Fruit fly (Drosophila melanogaster): Measurements from ENCODE around the gene CG31140.
A peak's percentile ranks its signal among the peaks of the same experiment; 100 is the strongest.

The CG31140 gene

dm6 chr3R:23933684-23934575, 29.1 kb upstream of the CG31140 start, which contains the start of gene CG5854 (continued):
- TF ChIP-seq MESR4 (GFP tag; optimal IDR thresholded peaks at IDR 0.05) (peak; percentile 86), otp (GFP tag; IDR thresholded peaks at IDR 0.05) (peak; percentile 89), chinmo (GFP tag; IDR thresholded peaks at IDR 0.05; ENCODE audit: partially characterized antibody) (peak; percentile 83; the same call in 1 of the 4 replicates), tio (GFP tag; optimal IDR thresholded peaks at IDR 0.05) (no peak), Dad (GFP tag; optimal IDR thresholded peaks at IDR 0.05) (peak; percentile 55), Dref (GFP tag; IDR thresholded peaks at IDR 0.05) (no peak), grau (tag; optimal IDR thresholded peaks at IDR 0.05) (peak; percentile 59), Ets65A (GFP tag) (peak; percentile 86), CG30020 (tag; optimal IDR thresholded peaks at IDR 0.05) (peak; percentile 5), h (optimal IDR thresholded peaks at IDR 0.05) (no peak), HmgZ (tag; optimal IDR thresholded peaks at IDR 0.05) (peak; percentile 52), CG18011 (GFP tag; optimal IDR thresholded peaks at IDR 0.05) (peak; percentile 39), CrebB (tag; optimal IDR thresholded peaks at IDR 0.05) (no peak), salm (tag; optimal IDR thresholded peaks at IDR 0.05) (peak; percentile 61), Awh (GFP tag; IDR thresholded peaks at IDR 0.05) (peak; percentile 92), dan (GFP tag; IDR thresholded peaks at IDR 0.05) (no peak), vfl (GFP tag; optimal IDR thresholded peaks at IDR 0.05) (peak; percentile 1), CG14050 (GFP tag; IDR thresholded peaks at IDR 0.05) (peak; percentile 35; the same call in 1 of the 3 replicates), TFAM (GFP tag; optimal IDR thresholded peaks at IDR 0.05) (no peak), sim (GFP tag; IDR thresholded peaks at IDR 0.05) (peak; percentile 55; the same call in 1 of the 2 replicates), chm (GFP tag; IDR thresholded peaks at IDR 0.05) (peak; percentile 89), CG6791 (GFP tag; IDR thresholded peaks at IDR 0.05; ENCODE audit: partially characterized antibody) (no peak), stwl (tag; optimal IDR thresholded peaks at IDR 0.05) (peak; percentile 36), Ravus (GFP tag; IDR thresholded peaks at IDR 0.05) (no peak; the same call in 1 of the 2 replicates), Hmx (GFP tag; optimal IDR thresholded peaks at IDR 0.05) (no peak), Eip74EF (GFP tag; optimal IDR thresholded peaks at IDR 0.05) (peak in 1 of 2 experiments; percentile 53), tup (GFP tag; optimal IDR thresholded peaks at IDR 0.05) (peak; percentile 62), CG13424 (tag; optimal IDR thresholded peaks at IDR 0.05) (peak; percentile 69), gce (GFP tag; IDR thresholded peaks at IDR 0.05) (peak; percentile 75), inv (GFP tag; IDR thresholded peaks at IDR 0.05; ENCODE audit: partially characterized antibody) (no peak), Atf-2 (GFP tag; optimal IDR thresholded peaks at IDR 0.05) (peak; percentile 68), Dbx (GFP tag; IDR thresholded peaks at IDR 0.05) (peak; percentile 38; the same call in 1 of the 3 replicates), CG4328 (GFP tag; optimal IDR thresholded peaks at IDR 0.05) (no peak), CG17361 (GFP tag; IDR thresholded peaks at IDR 0.05) (peak; percentile 73), CG1024 (GFP tag; IDR thresholded peaks at IDR 0.05) (peak; percentile 57), CG6654 (GFP tag; optimal IDR thresholded peaks at IDR 0.05) (peak; percentile 69), CG17612 (GFP tag; IDR thresholded peaks at IDR 0.05) (no peak), her (GFP tag; optimal IDR thresholded peaks at IDR 0.05) (peak; percentile 65), tna (GFP tag; IDR thresholded peaks at IDR 0.05; ENCODE audit: partially characterized antibody) (no peak), nerfin-1 (tag; optimal IDR thresholded peaks at IDR 0.05) (peak; percentile 51), Myb (GFP tag; optimal IDR thresholded peaks at IDR 0.05) (peak; percentile 33), ara (GFP tag; IDR thresholded peaks at IDR 0.05) (peak; percentile 63; the same call in 1 of the 2 replicates), Nf-YC (tag; optimal IDR thresholded peaks at IDR 0.05) (peak; percentile 4), Doc3 (GFP tag; IDR thresholded peaks at IDR 0.05; ENCODE audit: partially characterized antibody) (no peak), CG4282 (GFP tag; optimal IDR thresholded peaks at IDR 0.05) (peak; percentile 60), hbn (GFP tag; IDR thresholded peaks at IDR 0.05; ENCODE audit: partially characterized antibody) (no peak), NfI (GFP tag; optimal IDR thresholded peaks at IDR 0.05) (peak; percentile 82), CG12659 (GFP tag; optimal IDR thresholded peaks at IDR 0.05) (peak; percentile 69), Sin3A (optimal IDR thresholded peaks at IDR 0.05) (peak; percentile 61)

Data from whole organism, embryonic.